Fruit fly (Drosophila melanogaster) whole organism, adult: ENCODE data around the gene Snr1.

Source experiments
- CG11617 ChIP-seq: fragments of 200-800 bp; sonication (Bioruptor generic); optimal IDR thresholded peaks from 2 replicates; lab custom pipeline; 2017; ENCODE audit warnings: mild to moderate bottlenecking, missing biosample characterization, missing genetic modification reagents, missing genetic modification characterization
- CG5204 ChIP-seq: fragments of 200-800 bp; sonication (Bioruptor generic); optimal IDR thresholded peaks from 2 replicates; lab custom pipeline; 2016; ENCODE audit warnings: missing biosample characterization, missing genetic modification characterization
- cnc ChIP-seq, 2 experiments: fragments of >200 bp; optimal IDR thresholded peaks; 2 replicates each; lab custom pipeline; 2017
- kay ChIP-seq: fragments of 200-800 bp; sonication (Bioruptor generic); peaks from one replicate; lab custom pipeline; 2016; ENCODE audit warnings: missing biosample characterization, missing genetic modification characterization, borderline replicate concordance
- pad ChIP-seq: fragments of 200-800 bp; sonication (Bioruptor generic); optimal IDR thresholded peaks from 3 replicates; lab custom pipeline; 2017; ENCODE audit warnings: missing biosample characterization, missing genetic modification characterization, mild to moderate bottlenecking, moderate library complexity, missing genetic modification reagents
- toe ChIP-seq: fragments of 200-800 bp; sonication (Bioruptor generic); optimal IDR thresholded peaks from 2 replicates; lab custom pipeline; 2016; ENCODE audit warnings: missing biosample characterization, missing genetic modification characterization

DNA sequence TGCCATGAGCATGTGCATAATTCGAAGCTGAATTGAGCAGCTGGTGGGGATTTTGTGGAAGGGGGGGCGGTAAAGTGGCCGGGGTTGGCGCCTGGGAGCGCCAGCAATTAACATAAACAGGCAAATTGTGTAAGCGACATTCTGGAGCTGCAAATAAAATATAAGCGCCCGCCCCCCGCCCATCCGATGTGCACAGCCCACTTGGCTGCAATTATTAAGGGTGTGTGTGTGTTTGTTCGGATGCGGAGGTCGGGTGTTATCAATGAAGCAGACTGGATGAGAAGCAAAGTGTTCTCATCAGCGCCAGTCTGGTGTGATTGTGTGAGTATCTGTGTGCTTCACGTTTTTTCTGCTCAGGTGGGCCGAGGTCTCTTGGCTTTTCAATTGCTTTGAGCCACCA lies 49.1 kb downstream of the Snr1 start:
- TF ChIP-seq toe (GFP tag; lab: Kevin White, UChicago) (no peak), CG11617 (GFP tag; lab: Kevin White, UChicago) (no peak), cnc (optimal IDR thresholded peaks at IDR 0.05; lab: Kevin White, UChicago) (no peak), kay (GFP tag; lab: Kevin White, UChicago) (no peak), pad (no peak), CG5204 (no peak)
